Fruit fly (Drosophila melanogaster): ENCODE results near the gene CG13917.

Gene CG13917

DNA sequence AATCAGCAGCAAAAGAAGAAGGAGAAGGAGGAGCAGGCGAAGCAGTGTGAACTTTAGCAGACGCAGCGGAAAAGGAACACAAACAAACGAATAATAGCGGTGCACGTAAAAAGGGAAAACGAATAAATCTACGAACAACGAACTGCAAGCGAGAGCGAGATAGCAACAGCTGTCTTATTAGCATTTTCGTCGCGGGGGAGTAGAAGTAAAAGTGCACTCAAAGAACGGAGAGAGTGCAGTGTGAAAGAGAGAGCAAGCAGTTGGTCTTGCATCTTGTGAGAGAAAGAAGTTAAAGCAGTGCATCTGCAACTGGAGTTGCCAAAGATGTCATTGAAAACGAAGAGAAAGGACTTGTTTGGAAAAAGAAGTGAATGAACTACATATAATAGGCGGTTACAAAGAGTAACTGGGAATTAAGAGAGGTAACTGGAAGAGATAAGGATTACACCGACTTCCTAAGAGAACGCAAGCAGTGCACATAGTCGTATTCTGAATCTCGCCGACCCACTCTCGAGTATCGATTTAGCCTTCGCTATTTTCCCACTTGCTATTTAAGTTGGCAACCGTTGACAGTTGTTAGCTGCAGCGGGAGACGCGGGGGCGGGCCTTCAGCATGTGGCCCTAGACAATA lies 16.4 kb downstream of the CG13917 start:
- TF ChIP-seq psq (optimal IDR thresholded peaks at IDR 0.05) (no peak), Sin3A (optimal IDR thresholded peaks at IDR 0.05) (no peak), ttk (optimal IDR thresholded peaks at IDR 0.05) (no peak), Myc (optimal IDR thresholded peaks at IDR 0.05) (no peak), h (optimal IDR thresholded peaks at IDR 0.05) (no peak), insv (optimal IDR thresholded peaks at IDR 0.05) (no peak)

DNA sequence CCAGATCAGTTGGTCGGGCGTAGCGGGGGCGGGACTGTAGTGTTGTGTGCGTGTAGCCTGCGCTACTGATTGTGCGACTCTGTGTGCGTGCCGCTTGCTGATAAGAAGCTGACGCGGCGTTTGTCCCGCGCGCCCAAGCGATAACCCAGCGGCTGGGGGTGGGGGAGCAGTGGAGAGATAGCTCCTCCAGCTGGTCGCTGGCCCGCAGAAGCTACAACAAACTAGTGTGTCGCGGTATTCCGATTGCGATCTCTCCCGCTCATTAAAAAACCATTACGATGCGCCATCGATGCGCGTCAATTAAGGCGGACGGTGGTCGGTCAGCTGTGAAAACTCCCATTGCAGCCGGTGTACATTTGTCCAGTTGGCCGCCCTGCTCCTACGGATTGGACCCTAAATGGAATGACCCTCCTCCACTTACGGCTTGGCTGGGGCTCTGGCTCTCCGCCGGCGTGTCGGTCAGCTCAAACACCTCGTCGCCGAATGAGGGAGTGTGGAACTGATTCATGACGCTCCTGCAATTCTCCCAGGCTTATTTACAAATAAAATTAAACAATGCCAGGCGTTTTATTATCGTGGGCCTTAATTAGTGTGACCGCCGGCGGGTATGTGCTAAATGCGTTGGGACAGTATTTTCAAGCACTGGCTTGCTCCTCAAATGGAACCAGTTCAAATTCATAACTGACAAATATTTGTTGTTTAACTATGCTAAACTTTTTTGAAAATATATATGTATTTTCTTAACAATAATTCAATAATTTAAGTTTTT lies 25.7 kb downstream of the CG13917 start, which contains the start of gene CG12104:
CG12104 (minus strand) TSS at position 611 of the 769 bp plus-strand sequence.
- no peak for TF ChIP-seq insv (optimal IDR thresholded peaks at IDR 0.05)

DNA sequence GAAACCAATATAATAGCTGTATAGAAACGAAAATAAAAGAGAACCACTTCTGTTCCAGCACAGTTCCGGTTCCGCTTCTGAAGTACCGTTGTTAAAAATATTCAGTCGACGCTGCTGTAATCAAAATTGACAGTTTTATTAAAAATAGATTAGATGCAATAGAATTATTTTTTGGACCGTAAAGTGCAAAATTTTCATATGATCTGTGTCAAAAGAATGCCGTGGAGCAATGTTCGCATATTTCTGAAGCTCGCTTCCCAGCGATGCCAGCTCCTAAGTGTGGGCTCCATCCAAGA lies 26.3 kb downstream of the CG13917 start, which contains the start of the genes CG18170 and CG33791:
CG18170 (plus strand) TSS at position 122 of the 296 bp plus-strand sequence.
CG33791 (plus strand) TSS at position 122 of the 296 bp plus-strand sequence.
- TF ChIP-seq Myc (optimal IDR thresholded peaks at IDR 0.05) (no peak), Sin3A (optimal IDR thresholded peaks at IDR 0.05) (no peak), ttk (optimal IDR thresholded peaks at IDR 0.05) (no peak), insv (optimal IDR thresholded peaks at IDR 0.05) (no peak), psq (optimal IDR thresholded peaks at IDR 0.05) (no peak), h (optimal IDR thresholded peaks at IDR 0.05) (no peak)

DNA sequence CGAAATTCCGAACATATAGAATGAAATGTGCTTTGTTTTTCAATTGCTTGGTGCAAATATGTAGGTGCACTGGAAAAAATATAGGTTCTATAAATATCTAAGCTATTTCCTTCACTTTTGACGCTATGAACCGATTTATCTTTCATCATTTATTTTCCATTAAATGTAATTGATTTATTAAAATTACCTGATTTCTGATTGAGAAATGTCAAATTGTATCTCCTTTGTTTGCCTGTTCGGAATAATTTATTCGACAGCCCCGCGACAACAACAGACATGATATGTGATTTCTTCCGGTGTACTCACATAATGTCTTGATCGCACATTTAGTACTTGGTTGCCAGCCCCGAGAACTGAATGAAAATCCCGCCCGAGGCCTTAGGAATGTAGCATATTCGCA lies 33.1 kb downstream of the CG13917 start:
- TF ChIP-seq psq (optimal IDR thresholded peaks at IDR 0.05) (no peak), Myc (optimal IDR thresholded peaks at IDR 0.05) (no peak)

DNA sequence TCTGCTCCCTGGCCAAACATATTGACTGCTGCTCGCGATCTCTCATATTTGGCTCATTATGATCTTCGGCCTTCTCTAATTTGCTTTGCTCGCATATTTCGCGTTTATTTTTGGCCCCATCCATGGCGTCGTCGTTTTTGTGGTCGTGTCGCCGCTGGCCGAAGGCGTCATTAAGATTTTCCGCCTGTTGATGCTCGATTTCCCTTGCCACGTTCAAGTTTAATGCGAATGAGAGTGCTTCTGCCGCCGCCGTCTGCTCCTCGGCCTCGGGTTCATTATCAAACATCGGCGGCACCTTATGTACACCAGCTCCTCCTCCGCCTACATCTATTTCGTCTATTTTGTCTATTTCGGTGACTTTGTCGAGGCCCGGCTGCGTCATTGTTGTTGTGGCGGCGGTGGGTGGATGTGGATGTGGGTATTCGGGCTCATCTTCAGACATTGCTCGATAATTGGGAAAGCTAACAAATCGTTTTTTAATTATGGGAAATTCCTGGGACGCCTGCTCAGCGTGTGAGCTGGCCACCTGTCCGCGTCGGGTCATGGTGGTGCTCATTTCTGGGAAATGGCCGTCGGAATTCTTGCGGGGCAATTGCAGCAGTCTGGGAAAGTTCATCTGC lies 38.1 kb downstream of the CG13917 start:
- TF ChIP-seq psq (optimal IDR thresholded peaks at IDR 0.05): no peak
- TF ChIP-seq Sin3A (optimal IDR thresholded peaks at IDR 0.05): no peak
- TF ChIP-seq h (optimal IDR thresholded peaks at IDR 0.05): no peak
- TF ChIP-seq Myc (optimal IDR thresholded peaks at IDR 0.05): no peak
- no peak for TF ChIP-seq insv (optimal IDR thresholded peaks at IDR 0.05)
- TF ChIP-seq ttk (optimal IDR thresholded peaks at IDR 0.05): no peak

DNA sequence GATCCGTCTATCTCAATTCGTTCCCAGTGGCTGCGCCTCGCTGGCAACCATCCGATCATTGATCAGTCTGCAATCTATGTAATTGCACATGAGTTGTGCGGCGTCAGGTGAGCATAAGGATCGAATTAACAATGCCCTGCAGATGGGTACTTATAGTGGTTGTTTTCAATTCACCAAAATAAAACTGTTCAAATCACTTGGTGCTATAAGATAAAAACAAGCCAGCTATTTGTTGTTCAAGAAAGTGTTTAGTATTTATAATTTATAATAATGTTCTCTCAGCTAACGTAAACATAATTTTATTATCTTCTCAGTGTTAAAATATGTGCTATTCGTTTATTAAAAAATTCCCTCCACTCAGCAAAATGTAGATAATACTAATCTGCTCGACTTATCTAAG lies 39.2 kb downstream of the CG13917 start, which contains the start of gene CG12105:
CG12105 (minus strand) TSS at position 101 of the 400 bp plus-strand sequence.
- TF ChIP-seq ttk (optimal IDR thresholded peaks at IDR 0.05) (no peak), h (optimal IDR thresholded peaks at IDR 0.05) (no peak), Sin3A (optimal IDR thresholded peaks at IDR 0.05) (no peak), Myc (optimal IDR thresholded peaks at IDR 0.05) (no peak), insv (optimal IDR thresholded peaks at IDR 0.05) (no peak), psq (optimal IDR thresholded peaks at IDR 0.05) (no peak)

DNA sequence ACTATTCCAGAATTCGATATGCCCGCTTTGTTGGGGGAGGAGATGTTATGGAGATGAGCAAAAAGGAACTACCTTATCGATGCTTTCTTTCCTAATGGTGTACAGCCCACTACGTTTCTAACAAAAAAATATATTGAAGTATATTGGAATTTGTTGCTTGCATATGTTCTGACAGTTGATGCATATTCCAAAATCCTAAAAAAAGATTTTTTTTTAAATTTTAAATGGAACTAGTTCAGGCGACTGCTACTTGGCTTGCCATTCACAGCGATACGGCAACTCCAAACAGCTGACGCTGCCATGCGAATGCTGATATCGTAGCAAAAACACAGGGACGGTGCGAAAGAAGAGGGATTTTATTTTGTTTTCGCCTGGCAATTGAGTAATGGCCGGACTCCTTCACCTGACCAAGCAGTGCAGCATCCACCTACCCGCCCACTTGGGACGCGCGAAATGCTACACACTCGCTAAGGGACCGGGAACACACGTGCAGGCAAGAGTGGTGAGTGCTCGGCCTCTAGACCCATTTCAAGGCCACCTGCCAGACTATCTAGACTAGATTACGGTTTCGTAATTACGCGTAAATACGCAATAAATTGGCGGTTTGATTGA lies 41.7 kb downstream of the CG13917 start, which contains the start of the genes CG13926, ABCB7 and CG33230:
CG13926 (minus strand) TSS at position 43 of the 612 bp plus-strand sequence.
ABCB7 (plus strand) TSS at position 299 of the 612 bp plus-strand sequence.
CG33230 (plus strand) TSS at position 299 of the 612 bp plus-strand sequence.
- no peak for TF ChIP-seq h (optimal IDR thresholded peaks at IDR 0.05)
- no peak for TF ChIP-seq Sin3A (optimal IDR thresholded peaks at IDR 0.05)
- TF ChIP-seq Myc (optimal IDR thresholded peaks at IDR 0.05): no peak
- no peak for TF ChIP-seq ttk (optimal IDR thresholded peaks at IDR 0.05)
- TF ChIP-seq psq (optimal IDR thresholded peaks at IDR 0.05): no peak
- no peak for TF ChIP-seq insv (optimal IDR thresholded peaks at IDR 0.05)

DNA sequence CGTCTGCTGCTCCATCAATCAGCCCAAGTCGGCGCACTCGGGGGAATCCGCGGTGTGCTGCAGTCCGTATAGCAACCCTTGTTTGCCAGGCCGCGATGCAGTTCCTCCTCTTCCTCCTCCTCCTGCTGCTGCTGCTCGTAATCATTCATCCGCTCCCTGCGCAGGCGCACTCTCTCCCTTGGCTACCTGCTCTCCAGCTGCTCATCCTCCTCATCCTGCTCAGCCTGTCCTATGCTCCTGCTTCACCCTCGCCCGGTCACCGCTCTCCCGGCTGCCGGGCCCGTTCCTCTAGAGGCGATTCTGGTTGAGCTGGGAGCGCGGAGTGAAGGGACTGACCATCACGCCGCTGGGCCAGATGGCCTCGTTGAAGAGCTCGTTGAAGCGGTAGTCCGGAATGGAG lies 50.4 kb downstream of the CG13917 start:
- TF ChIP-seq Myc (optimal IDR thresholded peaks at IDR 0.05) (no peak), psq (optimal IDR thresholded peaks at IDR 0.05) (no peak), insv (optimal IDR thresholded peaks at IDR 0.05) (no peak), Sin3A (optimal IDR thresholded peaks at IDR 0.05) (no peak), ttk (optimal IDR thresholded peaks at IDR 0.05) (no peak), h (optimal IDR thresholded peaks at IDR 0.05) (no peak)

DNA sequence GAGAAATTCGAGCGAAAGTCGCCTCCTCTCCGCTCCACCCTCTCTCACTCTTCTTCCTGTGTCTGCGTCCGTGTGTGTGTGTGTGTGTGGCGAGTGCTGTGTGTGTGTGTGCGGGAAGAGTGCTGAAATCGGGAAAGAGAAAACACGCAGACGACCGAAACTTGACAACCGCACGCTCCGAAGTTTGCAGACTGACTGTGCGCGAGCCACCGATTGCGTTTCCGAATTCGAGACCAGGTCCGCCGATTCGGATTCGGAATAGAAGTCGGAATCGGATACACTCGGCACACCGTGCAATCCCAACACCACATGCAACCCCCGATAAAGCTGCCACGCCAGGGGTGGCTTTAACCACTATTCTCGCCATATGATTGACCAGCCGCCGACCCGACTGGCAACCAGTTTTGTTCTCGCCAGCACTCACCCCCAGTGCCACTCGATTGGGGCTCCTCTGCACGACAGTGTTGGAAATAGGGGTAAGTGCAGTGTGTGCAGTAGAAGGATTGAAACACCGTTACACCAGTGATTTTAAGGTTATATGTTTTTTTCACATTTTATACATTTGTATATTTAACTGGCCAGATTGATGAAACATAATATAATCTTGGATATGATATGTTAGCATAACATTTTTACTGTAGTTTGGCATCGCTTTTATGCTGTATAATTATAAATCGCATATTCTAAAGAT lies 51.8 kb downstream of the CG13917 start, which contains the start of gene CG13928:
CG13928 (minus strand) TSS at position 202 of the 691 bp plus-strand sequence.
- TF ChIP-seq h (optimal IDR thresholded peaks at IDR 0.05): no peak

DNA sequence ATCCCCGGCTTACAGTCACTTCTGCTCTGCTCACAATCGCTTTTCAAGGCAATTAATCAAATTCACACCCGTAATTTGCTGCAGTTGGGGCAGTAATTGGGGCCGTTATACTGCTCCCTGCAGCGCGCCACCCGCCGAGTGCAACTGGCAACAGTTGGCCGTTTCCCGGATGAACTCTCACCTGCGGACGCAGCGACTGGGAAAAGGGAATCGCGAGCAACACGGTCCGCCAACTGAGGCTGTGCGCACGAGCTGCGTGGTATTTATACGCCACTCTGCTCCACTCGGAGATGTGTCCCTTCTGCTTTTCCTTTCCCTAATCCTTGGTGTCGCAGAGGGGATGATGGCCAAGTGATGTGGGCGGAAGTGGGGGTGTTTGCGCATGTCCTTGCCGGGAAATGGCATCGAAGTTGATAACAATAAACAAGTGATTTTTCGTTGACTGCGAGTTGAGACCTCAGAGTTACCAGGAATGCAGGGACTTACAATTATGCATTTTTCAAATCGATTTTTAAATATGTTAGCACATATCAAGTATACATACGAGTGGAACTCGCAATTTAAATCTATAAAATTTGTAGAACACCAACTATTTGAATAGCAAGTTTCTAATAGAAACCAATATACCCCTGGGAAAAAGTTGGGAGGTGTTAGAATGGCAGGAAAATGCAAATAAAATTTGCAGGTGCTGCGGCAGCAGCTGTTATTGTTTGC lies 52.7 kb downstream of the CG13917 start, which contains the start of gene GC:
GC (minus strand) TSS at position 238 of the 714 bp plus-strand sequence.
- TF ChIP-seq psq (optimal IDR thresholded peaks at IDR 0.05): no peak
- TF ChIP-seq Sin3A (optimal IDR thresholded peaks at IDR 0.05): no peak
- TF ChIP-seq ttk (optimal IDR thresholded peaks at IDR 0.05): no peak
- TF ChIP-seq Myc (optimal IDR thresholded peaks at IDR 0.05): no peak
- TF ChIP-seq insv (optimal IDR thresholded peaks at IDR 0.05): no peak
- TF ChIP-seq h (optimal IDR thresholded peaks at IDR 0.05): no peak

DNA sequence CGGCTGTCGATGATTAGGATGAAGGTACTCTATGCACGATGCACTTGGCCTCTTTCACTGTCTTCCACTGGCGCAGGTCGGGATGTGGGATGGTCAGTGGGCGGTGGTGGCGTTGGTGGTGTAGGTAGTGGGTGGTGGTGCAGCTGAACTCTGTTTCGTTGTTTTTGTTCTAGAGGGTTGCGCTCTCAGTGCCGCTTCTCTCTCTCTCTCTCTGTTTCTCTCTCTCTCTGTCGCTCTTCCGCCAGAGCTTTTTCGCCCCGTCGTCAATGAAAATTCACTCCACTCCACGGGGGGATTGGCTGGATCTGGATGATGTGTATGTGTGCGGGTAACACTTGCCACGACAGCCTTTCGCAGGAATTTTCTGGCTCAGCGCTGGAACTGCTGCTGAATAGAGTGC lies 60.4 kb downstream of the CG13917 start:
- TF ChIP-seq ttk (optimal IDR thresholded peaks at IDR 0.05) (no peak), Myc (optimal IDR thresholded peaks at IDR 0.05) (no peak), psq (optimal IDR thresholded peaks at IDR 0.05) (no peak), insv (optimal IDR thresholded peaks at IDR 0.05) (no peak), h (optimal IDR thresholded peaks at IDR 0.05) (no peak), Sin3A (optimal IDR thresholded peaks at IDR 0.05) (no peak)
